Worm (Caenorhabditis elegans): ENCODE measurements around the gene F56B3.11.

The F56B3.11 gene

DNA sequence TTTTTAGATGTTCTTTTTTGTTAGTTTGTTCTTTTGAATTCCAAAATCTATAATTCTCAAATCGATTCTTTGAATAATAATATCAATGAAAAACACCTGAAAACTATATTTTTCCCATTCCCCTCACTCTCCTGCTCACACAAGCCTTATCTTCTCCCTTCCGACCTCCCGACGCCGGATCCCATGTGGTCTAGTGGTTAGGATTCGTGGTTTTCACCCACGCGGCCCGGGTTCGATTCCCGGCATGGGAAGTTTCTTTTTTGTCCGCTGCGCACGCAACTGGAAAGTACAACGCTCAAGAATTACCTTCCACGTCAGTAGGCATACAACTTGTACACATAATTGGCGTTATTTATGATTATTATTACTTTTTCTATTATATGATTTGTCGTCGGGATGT is 46.3 kb upstream of the F56B3.11 start (continued):
- TF ChIP-seq nhr-6 (tag; optimal IDR thresholded peaks at IDR 0.05) (no peak), fos-1 (tag; optimal IDR thresholded peaks at IDR 0.05) (no peak), ceh-62 (tag; optimal IDR thresholded peaks at IDR 0.05) (no peak), dmd-8 (GFP tag; IDR thresholded peaks at IDR 0.05) (0 out of 2 replicates have a peak, but pooled peaks have one; percentile 47), ctbp-1 (GFP tag; IDR thresholded peaks at IDR 0.05) (no peak), pqm-1 (tag; optimal IDR thresholded peaks at IDR 0.05) (no peak), php-3 (GFP tag; IDR thresholded peaks at IDR 0.05) (no peak), F26F4.8 (GFP tag; conservative IDR thresholded peaks at IDR 0.05) (no peak)

DNA sequence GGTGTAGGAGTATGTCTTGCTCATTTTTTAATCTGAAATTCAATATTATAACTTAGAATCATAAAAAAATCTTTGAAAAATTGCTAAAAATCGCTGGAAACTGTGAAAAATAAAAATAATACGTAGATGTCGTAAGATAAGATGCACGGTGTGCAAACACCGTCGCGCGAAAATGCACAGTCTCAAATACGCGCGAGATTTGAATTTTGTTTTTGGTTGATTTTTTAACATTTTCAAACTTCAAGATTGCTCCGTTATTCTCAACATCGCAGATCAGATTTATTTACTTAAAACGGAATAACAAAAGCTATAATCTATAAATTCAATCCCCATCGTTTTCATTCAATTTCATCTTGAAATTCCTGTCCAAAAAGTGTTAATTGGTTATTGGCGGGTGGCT is 45.7 kb upstream of the F56B3.11 start, which contains the start of gene Y55F3BR.6:
Gene Y55F3BR.6, minus strand, starts transcription at position 32 of the 400 bp plus-strand sequence.
- TF ChIP-seq pqm-1 (tag; optimal IDR thresholded peaks at IDR 0.05) (no peak), lin-13 (GFP tag; optimal IDR thresholded peaks at IDR 0.05) (no peak), Y48G9A.11 (GFP tag; IDR thresholded peaks at IDR 0.05) (no peak), dpl-1 (GFP tag; optimal IDR thresholded peaks at IDR 0.05) (peak; percentile 53), ceh-28 (tag; optimal IDR thresholded peaks at IDR 0.05) (no peak), daf-16 (GFP tag; optimal IDR thresholded peaks at IDR 0.05) (no peak), daf-16 (tag; optimal IDR thresholded peaks at IDR 0.05) (peak; percentile 12), lin-15B (tag; optimal IDR thresholded peaks at IDR 0.05) (no peak)

DNA sequence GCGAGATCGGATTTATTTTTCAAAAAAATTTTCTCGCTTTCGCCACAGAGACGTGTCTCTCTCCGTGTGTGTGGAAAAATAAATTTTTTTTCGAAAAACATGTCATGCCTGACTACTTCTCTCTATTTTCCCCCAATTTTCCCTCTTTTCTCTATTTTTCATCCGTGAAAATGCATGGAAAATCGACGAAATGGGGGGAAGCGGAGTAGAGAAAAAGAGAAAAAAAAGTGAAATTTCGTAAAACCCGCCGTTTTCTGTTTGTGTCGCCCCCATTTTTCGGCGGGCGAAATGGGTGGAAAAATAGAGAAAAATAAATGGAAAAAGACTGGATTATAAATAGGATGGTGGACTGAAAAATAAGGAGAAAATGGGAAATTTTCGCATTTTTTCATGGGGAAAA is 37.1 kb upstream of the F56B3.11 start:
- TF ChIP-seq nhr-6 (tag; optimal IDR thresholded peaks at IDR 0.05) = peak; percentile 0
- no peak for TF ChIP-seq daf-8 (GFP tag; IDR thresholded peaks at IDR 0.05)
- peak in 1 of 2 experiments; percentile 34 for TF ChIP-seq lsy-2 (tag; optimal IDR thresholded peaks at IDR 0.05)
- TF ChIP-seq aha-1 (tag) = peak; percentile 76
- TF ChIP-seq hif-1 (tag; optimal IDR thresholded peaks at IDR 0.05) = peak in 1 of 2 experiments; percentile 20

DNA sequence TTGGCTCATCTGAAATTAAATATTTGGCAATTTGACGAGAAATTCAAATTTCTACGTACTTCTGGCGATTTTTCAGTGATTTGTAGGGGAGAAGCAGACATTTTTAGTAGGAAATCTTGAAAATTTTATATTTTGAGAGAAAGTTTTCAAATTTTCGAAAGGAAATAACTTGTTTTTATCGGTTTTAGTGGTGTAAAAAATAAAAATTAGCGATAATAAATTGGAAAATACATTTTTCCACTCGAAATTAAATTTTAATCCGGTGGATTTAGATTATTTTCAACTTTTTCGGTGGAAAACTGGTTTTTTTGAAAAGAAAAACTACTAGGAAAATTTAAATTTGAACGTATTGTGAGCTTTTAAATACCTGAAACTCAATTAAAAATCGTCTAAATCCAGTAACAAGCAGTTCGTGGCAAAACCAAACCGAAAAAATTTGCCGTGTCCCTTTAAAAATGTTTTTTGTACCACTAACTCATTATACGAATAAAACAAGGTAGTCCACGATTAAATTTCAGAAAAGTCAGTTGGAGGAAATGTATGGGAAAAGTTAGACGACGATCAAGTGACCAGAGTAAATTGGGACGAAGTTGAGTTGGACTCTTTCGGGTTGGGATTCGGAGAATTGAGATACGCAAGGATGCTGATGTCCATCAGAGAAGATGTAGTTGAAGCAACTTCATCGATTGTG is 35.6 kb upstream of the F56B3.11 start, which contains the start of the genes madf-1 and Y55F3BR.10:
Gene madf-1, minus strand, starts transcription at position 101 of the 691 bp plus-strand sequence.
Gene Y55F3BR.10, plus strand, starts transcription at position 641 of the 691 bp plus-strand sequence.
- TF ChIP-seq nhr-6 (tag; optimal IDR thresholded peaks at IDR 0.05) (no peak), mxl-2 (GFP tag; conservative IDR thresholded peaks at IDR 0.05) (no peak), nhr-76 (tag; optimal IDR thresholded peaks at IDR 0.05) (no peak), lir-3 (tag; optimal IDR thresholded peaks at IDR 0.05) (no peak), Y75B8A.6 (GFP tag; IDR thresholded peaks at IDR 0.05) (no peak), mxl-3 (GFP tag; optimal IDR thresholded peaks at IDR 0.05) (no peak), T20F7.1 (GFP tag; optimal IDR thresholded peaks at IDR 0.05) (no peak), daf-16 (GFP tag; optimal IDR thresholded peaks at IDR 0.05) (no peak), daf-16 (tag; optimal IDR thresholded peaks at IDR 0.05) (no peak), zfp-3 (GFP tag; conservative IDR thresholded peaks at IDR 0.05) (no peak), Y5F2A.4 (GFP tag; optimal IDR thresholded peaks at IDR 0.05) (no peak), tag-97 (GFP tag; IDR thresholded peaks at IDR 0.05) (no peak), dmd-8 (GFP tag; IDR thresholded peaks at IDR 0.05) (no peak), fkh-10 (GFP tag; optimal IDR thresholded peaks at IDR 0.05) (no peak), lin-38 (GFP tag; IDR thresholded peaks at IDR 0.05) (no peak), zfp-2 (tag; optimal IDR thresholded peaks at IDR 0.05) (no peak), F44E2.7 (GFP tag; IDR thresholded peaks at IDR 0.05) (no peak)

DNA sequence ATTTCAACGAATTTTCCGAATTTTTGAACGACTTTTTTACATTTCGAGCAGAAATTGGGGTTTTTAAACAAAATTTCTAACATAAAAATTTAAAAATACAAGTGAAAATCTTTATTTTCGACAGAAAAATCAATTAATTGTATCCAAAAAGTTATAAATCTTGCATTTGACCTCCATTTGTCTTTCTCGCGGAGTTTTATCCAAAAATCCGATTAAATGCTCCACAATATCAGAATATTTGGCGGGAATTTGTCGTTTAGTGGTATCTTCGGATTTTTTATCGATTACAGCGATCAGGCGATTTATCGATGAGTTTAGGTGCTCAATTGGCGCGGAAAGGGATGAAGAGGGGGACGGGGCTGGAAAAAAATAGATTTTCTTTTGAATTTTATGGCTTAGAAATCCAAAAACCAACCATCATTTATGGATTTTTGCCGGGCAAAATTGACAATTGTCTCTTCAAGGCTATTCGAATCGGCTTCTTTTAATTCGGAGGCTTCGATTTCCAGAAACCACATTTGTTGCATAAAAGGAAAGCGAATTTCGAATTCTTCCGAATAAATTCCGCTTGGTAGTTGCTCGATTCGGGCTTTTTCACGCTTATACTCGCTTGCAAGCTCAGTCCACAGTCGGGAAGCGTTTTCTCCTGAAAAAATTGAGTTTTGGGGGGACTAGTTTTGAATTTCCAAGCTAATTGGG is 34.0 kb upstream of the F56B3.11 start:
- no peak for TF ChIP-seq mxl-2 (GFP tag; conservative IDR thresholded peaks at IDR 0.05)
- TF ChIP-seq aha-1 (tag) = peak; percentile 93
- no peak for TF ChIP-seq nhr-11 (tag; optimal IDR thresholded peaks at IDR 0.05)
- TF ChIP-seq ces-1 (GFP tag; optimal IDR thresholded peaks at IDR 0.05) = no peak
- no peak for TF ChIP-seq tra-1 (GFP tag; IDR thresholded peaks at IDR 0.05)
- TF ChIP-seq unc-39 (tag; optimal IDR thresholded peaks at IDR 0.05) = no peak
- TF ChIP-seq fos-1 (tag; optimal IDR thresholded peaks at IDR 0.05) = no peak
